Worm (Caenorhabditis elegans): ENCODE results near the gene tub-1.

Gene tub-1

ce11 chrII:8156845-8157373, at the start of gene tub-1, which contains the start of gene tmem-138:
tub-1 (minus strand) TSS chrII:8156945.
tmem-138 (plus strand) TSS chrII:8157323.
- TF ChIP-seq nhr-11 (tag; optimal IDR thresholded peaks at IDR 0.05): peak; percentile 44
- no peak for TF ChIP-seq eor-1 (tag; optimal IDR thresholded peaks at IDR 0.05)

- TF ChIP-seq ceh-9 (tag; optimal IDR thresholded peaks at IDR 0.05) (no peak), skn-1 (tag; optimal IDR thresholded peaks at IDR 0.05) (peak; percentile 40), pha-4 (tag; optimal IDR thresholded peaks at IDR 0.05) (peak; percentile 18), fkh-2 (tag; optimal IDR thresholded peaks at IDR 0.05) (no peak), tbx-2 (tag; optimal IDR thresholded peaks at IDR 0.05) (no peak), ceh-16 (tag; optimal IDR thresholded peaks at IDR 0.05) (no peak), pqm-1 (tag; optimal IDR thresholded peaks at IDR 0.05) (peak; percentile 2), nhr-237 (tag; optimal IDR thresholded peaks at IDR 0.05) (no peak), elt-2 (tag; optimal IDR thresholded peaks at IDR 0.05) (peak; percentile 63), nhr-67 (tag; optimal IDR thresholded peaks at IDR 0.05) (no peak), unc-39 (tag; optimal IDR thresholded peaks at IDR 0.05) (no peak), ceh-28 (tag; optimal IDR thresholded peaks at IDR 0.05) (no peak), mml-1 (tag; optimal IDR thresholded peaks at IDR 0.05) (no peak), nhr-28 (tag; optimal IDR thresholded peaks at IDR 0.05) (no peak), ceh-82 (tag; optimal IDR thresholded peaks at IDR 0.05) (no peak), fkh-10 (GFP tag; optimal IDR thresholded peaks at IDR 0.05) (no peak)
Measured at ce11 chrII:8205612-8206011, 48.9 kb upstream of the tub-1 start.

ce11 chrII:8204039-8204438, 47.3 kb upstream of the tub-1 start, which contains the start of gene col-76:
col-76 (plus strand) TSS chrII:8204339.
- TF ChIP-seq egl-5 (tag; optimal IDR thresholded peaks at IDR 0.05) (no peak), lin-15B (tag; optimal IDR thresholded peaks at IDR 0.05) (no peak), snpc-4 (tag; optimal IDR thresholded peaks at IDR 0.05) (no peak), nhr-23 (tag; optimal IDR thresholded peaks at IDR 0.05) (no peak), tbx-2 (tag; optimal IDR thresholded peaks at IDR 0.05) (no peak), fkh-2 (tag; optimal IDR thresholded peaks at IDR 0.05) (no peak)

- TF ChIP-seq nhr-25 (tag; optimal IDR thresholded peaks at IDR 0.05) (peak; percentile 62), ceh-16 (tag; optimal IDR thresholded peaks at IDR 0.05) (no peak)
Measured at ce11 chrII:8199803-8200202, 43.1 kb upstream of the tub-1 start.

ce11 chrII:8198503-8198902, 41.8 kb upstream of the tub-1 start, which contains the start of gene qua-1:
qua-1 (plus strand) TSS chrII:8198803.
- TF ChIP-seq egl-5 (tag; optimal IDR thresholded peaks at IDR 0.05) (no peak), mml-1 (tag; optimal IDR thresholded peaks at IDR 0.05) (no peak), nhr-28 (tag; optimal IDR thresholded peaks at IDR 0.05) (no peak), ceh-16 (tag; optimal IDR thresholded peaks at IDR 0.05) (no peak), fos-1 (tag; optimal IDR thresholded peaks at IDR 0.05) (no peak), elt-1 (tag; optimal IDR thresholded peaks at IDR 0.05) (no peak)

- no peak for TF ChIP-seq tbx-2 (tag; optimal IDR thresholded peaks at IDR 0.05)
- no peak for TF ChIP-seq egl-27 (tag; optimal IDR thresholded peaks at IDR 0.05)
- TF ChIP-seq unc-62 (GFP tag; optimal IDR thresholded peaks at IDR 0.05): no peak
- no peak for TF ChIP-seq nhr-23 (tag; optimal IDR thresholded peaks at IDR 0.05)
- TF ChIP-seq pha-4 (tag; optimal IDR thresholded peaks at IDR 0.05): no peak
Measured at ce11 chrII:8193922-8194321, 37.2 kb upstream of the tub-1 start.

ce11 chrII:8193126-8193525, 36.4 kb upstream of the tub-1 start, which contains the start of gene T05C12.9:
T05C12.9 (minus strand) TSS chrII:8193226.
- no peak for TF ChIP-seq hmg-11 (tag; optimal IDR thresholded peaks at IDR 0.05)
- TF ChIP-seq skn-1 (tag; optimal IDR thresholded peaks at IDR 0.05): no peak
- TF ChIP-seq nhr-237 (tag; optimal IDR thresholded peaks at IDR 0.05): no peak
- no peak for TF ChIP-seq ZK546.5 (tag; optimal IDR thresholded peaks at IDR 0.05)
- TF ChIP-seq pha-4 (tag; optimal IDR thresholded peaks at IDR 0.05): no peak
- no peak for TF ChIP-seq lin-39 (tag; optimal IDR thresholded peaks at IDR 0.05)
- no peak for TF ChIP-seq nhr-76 (tag; optimal IDR thresholded peaks at IDR 0.05)
- TF ChIP-seq unc-62 (GFP tag; optimal IDR thresholded peaks at IDR 0.05): no peak
- TF ChIP-seq jun-1 (tag; optimal IDR thresholded peaks at IDR 0.05): no peak
- TF ChIP-seq lin-15B (tag; optimal IDR thresholded peaks at IDR 0.05): no peak

Measured in whole organism, L3 larva.